Fruit fly (Drosophila melanogaster) whole organism, prepupa: ENCODE data around the gene CG43339.
A peak's percentile ranks its signal among the peaks of the same experiment; 100 is the strongest.

ENCODE experiments used
- Blimp-1 ChIP-seq: fragments of 200-800 bp; sonication (Bioruptor generic); optimal IDR thresholded peaks from 3 replicates; lab custom pipeline; 2017; ENCODE audit warnings: missing biosample characterization, missing genetic modification characterization, mild to moderate bottlenecking, moderate library complexity, missing genetic modification reagents
- CG10631 ChIP-seq: fragments of 200-800 bp; sonication (Bioruptor generic); optimal IDR thresholded peaks from 2 replicates; lab custom pipeline; 2016; ENCODE audit warnings: missing biosample characterization, missing genetic modification characterization
- CG11762 ChIP-seq: fragments of 200-800 bp; sonication (Bioruptor generic); optimal IDR thresholded peaks from 3 replicates; lab custom pipeline; 2016; ENCODE audit warnings: missing biosample characterization, missing genetic modification characterization; ENCODE audit not compliant: insufficient read depth
- CG11902 ChIP-seq: fragments of 200-800 bp; sonication (Bioruptor generic); optimal IDR thresholded peaks from 3 replicates; lab custom pipeline; 2016; ENCODE audit warnings: missing biosample characterization, missing genetic modification characterization
- CG15336 ChIP-seq: fragments of 200-800 bp; sonication (Bioruptor generic); IDR thresholded peaks from 2 replicates; pipeline ENCODE4 v1.3.6; 2022; ENCODE audit warnings: missing biosample characterization, missing genetic modification characterization
- CG16779 ChIP-seq: fragments of 200-800 bp; sonication (Bioruptor generic); optimal IDR thresholded peaks from 3 replicates; lab custom pipeline; 2017; ENCODE audit warnings: missing biosample characterization, mild to moderate bottlenecking, missing genetic modification characterization
- CG3032 ChIP-seq: fragments of 200-800 bp; optimal IDR thresholded peaks from 2 replicates; lab custom pipeline; 2019; ENCODE audit warnings: missing biosample characterization, mild to moderate bottlenecking, missing genetic modification characterization, moderate library complexity
- CG31627 ChIP-seq: fragments of 200-800 bp; sonication (Bioruptor generic); optimal IDR thresholded peaks from 3 replicates; lab custom pipeline; 2016; ENCODE audit warnings: missing biosample characterization, missing genetic modification characterization
- CG32006 ChIP-seq: fragments of 200-800 bp; sonication (Bioruptor generic); optimal IDR thresholded peaks from 3 replicates; lab custom pipeline; 2017; ENCODE audit warnings: missing biosample characterization, mild to moderate bottlenecking, missing genetic modification characterization
- CG34406 ChIP-seq: fragments of 200-800 bp; sonication (Bioruptor generic); optimal IDR thresholded peaks from 3 replicates; lab custom pipeline; 2016; ENCODE audit warnings: missing biosample characterization, missing genetic modification characterization
- CG3919 ChIP-seq: fragments of 200-800 bp; sonication (Bioruptor generic); optimal IDR thresholded peaks from 3 replicates; lab custom pipeline; 2016; ENCODE audit warnings: missing biosample characterization, missing genetic modification characterization
- CG4318 ChIP-seq: fragments of 200-800 bp; sonication (Bioruptor generic); optimal IDR thresholded peaks from 3 replicates; lab custom pipeline; 2017; ENCODE audit warnings: missing biosample characterization, mild to moderate bottlenecking, missing genetic modification characterization
- CG6163 ChIP-seq: fragments of 200-800 bp; sonication (Bioruptor generic); IDR thresholded peaks from 3 replicates; pipeline ENCODE4 v1.3.6; 2022; ENCODE audit warnings: missing biosample characterization, missing genetic modification characterization
- CG6792 ChIP-seq: fragments of 200-800 bp; sonication (Bioruptor generic); optimal IDR thresholded peaks from 3 replicates; lab custom pipeline; 2016; ENCODE audit warnings: missing biosample characterization, missing genetic modification characterization
- CG6854 ChIP-seq: fragments of 200-800 bp; sonication (Bioruptor generic); optimal IDR thresholded peaks from 2 replicates; lab custom pipeline; 2017; ENCODE audit warnings: missing biosample characterization, mild to moderate bottlenecking, missing genetic modification characterization
- CG8632 ChIP-seq: fragments of 200-800 bp; sonication (Bioruptor generic); optimal IDR thresholded peaks from 3 replicates; lab custom pipeline; 2016; ENCODE audit warnings: missing biosample characterization, missing genetic modification characterization
- Eip78C ChIP-seq: fragments of 200-800 bp; sonication (Bioruptor generic); peaks from one replicate; lab custom pipeline; 2016; ENCODE audit warnings: missing biosample characterization, missing genetic modification characterization
- Eip93F ChIP-seq: fragments of 200-800 bp; sonication (Bioruptor generic); optimal IDR thresholded peaks from 2 replicates; lab custom pipeline; 2016; ENCODE audit warnings: missing biosample characterization, mild to moderate bottlenecking, missing genetic modification characterization
- Ets21C ChIP-seq: fragments of 200-800 bp; sonication (Bioruptor generic); optimal IDR thresholded peaks from 3 replicates; lab custom pipeline; 2016; ENCODE audit warnings: missing biosample characterization, missing genetic modification characterization
- Ets96B ChIP-seq: fragments of 200-800 bp; optimal IDR thresholded peaks from 2 replicates; lab custom pipeline; 2019; ENCODE audit warnings: missing biosample characterization, mild to moderate bottlenecking, missing genetic modification characterization, moderate library complexity
- Hr38 ChIP-seq: sonication (Bioruptor generic); optimal IDR thresholded peaks from 2 replicates; lab custom pipeline; 2016; ENCODE audit warnings: missing biosample characterization, missing genetic modification characterization
- Hr39 ChIP-seq: fragments of 200-800 bp; sonication (Bioruptor generic); optimal IDR thresholded peaks from 2 replicates; lab custom pipeline; 2016; ENCODE audit warnings: missing biosample characterization, missing genetic modification characterization
- Hr4 ChIP-seq: fragments of 200-800 bp; sonication (Bioruptor generic); optimal IDR thresholded peaks from 3 replicates; lab custom pipeline; 2016; ENCODE audit warnings: missing biosample characterization, missing genetic modification characterization
- Lpt ChIP-seq: fragments of 200-800 bp; sonication (Bioruptor generic); optimal IDR thresholded peaks from 3 replicates; lab custom pipeline; 2016; ENCODE audit warnings: missing biosample characterization, missing genetic modification characterization
- Met ChIP-seq: fragments of 200-800 bp; sonication (Bioruptor generic); optimal IDR thresholded peaks from 3 replicates; lab custom pipeline; 2016; ENCODE audit warnings: missing biosample characterization, missing genetic modification characterization
- Smox ChIP-seq: fragments of 200-800 bp; sonication (Bioruptor generic); optimal IDR thresholded peaks from 3 replicates; lab custom pipeline; 2016; ENCODE audit warnings: missing biosample characterization, missing genetic modification characterization
- Sox14 ChIP-seq: fragments of 200-800 bp; sonication (Bioruptor generic); optimal IDR thresholded peaks from 3 replicates; lab custom pipeline; 2016; ENCODE audit warnings: missing biosample characterization, missing genetic modification characterization
- Sox15 ChIP-seq: fragments of 200-800 bp; sonication (Bioruptor generic); optimal IDR thresholded peaks from 3 replicates; lab custom pipeline; 2016; ENCODE audit warnings: missing biosample characterization, missing genetic modification characterization
- achi ChIP-seq: fragments of 200-800 bp; sonication (Bioruptor generic); optimal IDR thresholded peaks from 3 replicates; lab custom pipeline; 2016; ENCODE audit warnings: missing biosample characterization, missing genetic modification characterization
- acj6 ChIP-seq: fragments of 200-800 bp; sonication (Bioruptor generic); optimal IDR thresholded peaks from 3 replicates; lab custom pipeline; 2016; ENCODE audit warnings: missing biosample characterization, missing genetic modification characterization
- cyc ChIP-seq: fragments of 200-800 bp; sonication (Bioruptor generic); optimal IDR thresholded peaks from 3 replicates; lab custom pipeline; 2016; ENCODE audit warnings: missing biosample characterization, missing genetic modification characterization
- dsx ChIP-seq: fragments of 200-800 bp; optimal IDR thresholded peaks from 3 replicates; lab custom pipeline; 2019; ENCODE audit warnings: missing biosample characterization, mild to moderate bottlenecking, missing genetic modification characterization, moderate library complexity; ENCODE audit not compliant: poor library complexity, severe bottlenecking
- eg ChIP-seq: fragments of 200-800 bp; sonication (Bioruptor generic); IDR thresholded peaks from 3 replicates; pipeline ENCODE4 v1.3.6; 2022; ENCODE audit warnings: missing biosample characterization, missing genetic modification characterization
- esn ChIP-seq: fragments of 200-800 bp; sonication (Bioruptor generic); optimal IDR thresholded peaks from 2 replicates; lab custom pipeline; 2016; ENCODE audit warnings: missing biosample characterization, mild to moderate bottlenecking, missing genetic modification characterization, moderate library complexity
- fd59A ChIP-seq: fragments of 200-800 bp; sonication (Bioruptor generic); optimal IDR thresholded peaks from 2 replicates; lab custom pipeline; 2017; ENCODE audit warnings: missing biosample characterization, mild to moderate bottlenecking, missing genetic modification characterization, missing genetic modification reagents
- fd85E ChIP-seq: fragments of 200-800 bp; sonication (Bioruptor generic); optimal IDR thresholded peaks from 3 replicates; lab custom pipeline; 2016; ENCODE audit warnings: missing biosample characterization, missing genetic modification characterization
- net ChIP-seq: fragments of 200-800 bp; sonication (Bioruptor generic); optimal IDR thresholded peaks from 3 replicates; lab custom pipeline; 2016; ENCODE audit warnings: missing biosample characterization, missing genetic modification characterization
- pdm3 ChIP-seq: fragments of 200-800 bp; sonication (Bioruptor generic); optimal IDR thresholded peaks from 3 replicates; lab custom pipeline; 2016; ENCODE audit warnings: missing biosample characterization, missing genetic modification characterization
- spab ChIP-seq: fragments of 200-800 bp; sonication (Bioruptor generic); optimal IDR thresholded peaks from 2 replicates; lab custom pipeline; 2017; ENCODE audit warnings: missing biosample characterization, mild to moderate bottlenecking, missing genetic modification characterization, missing genetic modification reagents
- ss ChIP-seq, 2 experiments: fragments of 200-800 bp; sonication (Bioruptor generic); optimal IDR thresholded peaks; 2 replicates in 1 of 2; 3 replicates in 1 of 2; lab custom pipeline; 2017 to 2018; ENCODE audit warnings: mild to moderate bottlenecking in 2 of 2, missing biosample characterization in 2 of 2, missing genetic modification characterization in 2 of 2, moderate library complexity in 1 of 2
- svp ChIP-seq: fragments of 200-800 bp; sonication (Bioruptor generic); peaks from one replicate; lab custom pipeline; 2016; ENCODE audit warnings: missing biosample characterization, missing genetic modification characterization
- topi ChIP-seq: fragments of 200-800 bp; sonication (Bioruptor generic); optimal IDR thresholded peaks from 3 replicates; lab custom pipeline; 2016; ENCODE audit warnings: missing biosample characterization, missing genetic modification characterization
- vri ChIP-seq: fragments of 200-800 bp; sonication (Bioruptor generic); optimal IDR thresholded peaks from 3 replicates; lab custom pipeline; 2016; ENCODE audit warnings: missing biosample characterization, mild to moderate bottlenecking, missing genetic modification characterization

The CG43339 gene

dm6 chr2L:18663395-18663794 lies 9.7 kb downstream of the CG43339 start (continued):
- TF ChIP-seq CG6854 (GFP tag; lab: Kevin White, UChicago) (no peak), Sox15 (GFP tag; lab: Kevin White, UChicago) (no peak), Smox (GFP tag; lab: Kevin White, UChicago) (peak; percentile 14), Lpt (GFP tag; lab: Kevin White, UChicago) (peak; percentile 25), Met (GFP tag; lab: Kevin White, UChicago) (peak; percentile 32), cyc (GFP tag; lab: Kevin White, UChicago) (no peak), Blimp-1 (GFP tag; lab: Kevin White, UChicago) (no peak), Ets96B (tag; lab: Kevin White, UChicago) (no peak), dsx (GFP tag; lab: Kevin White, UChicago) (no peak), Eip78C (GFP tag; lab: Kevin White, UChicago) (peak; percentile 74), pdm3 (GFP tag; lab: Kevin White, UChicago) (peak; percentile 22), Hr4 (GFP tag; lab: Kevin White, UChicago) (peak; percentile 56), Sox14 (GFP tag; lab: Kevin White, UChicago) (peak; percentile 19), Hr39 (GFP tag; lab: Kevin White, UChicago) (no peak), achi (GFP tag; lab: Kevin White, UChicago) (no peak), Ets21C (no peak), esn (GFP tag; lab: Kevin White, UChicago) (peak; percentile 39), CG8632 (GFP tag; lab: Kevin White, UChicago) (no peak), CG6163 (GFP tag; lab: Robert Waterston, UW) (peak; percentile 52; the same call in 2 of the 3 replicates), topi (GFP tag; lab: Kevin White, UChicago) (peak; percentile 14), acj6 (GFP tag; lab: Kevin White, UChicago) (peak; percentile 7), Hr38 (no peak)
- TF ChIP-seq, all 60 proteins: peak for 26

- TF ChIP-seq Eip78C (GFP tag; lab: Kevin White, UChicago) = peak; percentile 61
- TF ChIP-seq Eip93F (GFP tag; lab: Kevin White, UChicago) = no peak
- TF ChIP-seq CG31627 (GFP tag; lab: Kevin White, UChicago) = no peak
- no peak for TF ChIP-seq CG3032
- TF ChIP-seq Hr4 (GFP tag; lab: Kevin White, UChicago) = peak; percentile 1
These were observed 15.0 kb downstream of the CG43339 start for dm6 chr2L:18658108-18658507.

- TF ChIP-seq Sox14 (GFP tag; lab: Kevin White, UChicago) = no peak
- peak; percentile 20 for TF ChIP-seq Eip78C (GFP tag; lab: Kevin White, UChicago)
- peak; percentile 25 for TF ChIP-seq svp (GFP tag; lab: Kevin White, UChicago)
- TF ChIP-seq CG32006 (GFP tag; lab: Kevin White, UChicago) = peak; percentile 6
- peak; percentile 22; the same call in 1 of the 3 replicates for TF ChIP-seq eg
These were observed 16.3 kb downstream of the CG43339 start for dm6 chr2L:18656691-18657237.

dm6 chr2L:18653328-18653675 lies 19.8 kb downstream of the CG43339 start:
- TF ChIP-seq ss (GFP tag; optimal IDR thresholded peaks at IDR 0.05; lab: Kevin White, UChicago) = peak; percentile 62 to 73
- peak; percentile 61 for TF ChIP-seq CG8632 (GFP tag; lab: Kevin White, UChicago)
- TF ChIP-seq esn (GFP tag; lab: Kevin White, UChicago) = peak; percentile 90
- TF ChIP-seq fd59A = peak; percentile 70
- TF ChIP-seq CG16779 (tag; lab: Kevin White, UChicago) = no peak
- peak; percentile 70 for TF ChIP-seq Sox15 (GFP tag; lab: Kevin White, UChicago)
- peak; percentile 78 for TF ChIP-seq CG10631 (GFP tag; lab: Kevin White, UChicago)
- TF ChIP-seq CG34406 (GFP tag; lab: Kevin White, UChicago) = peak; percentile 82
- TF ChIP-seq Blimp-1 (GFP tag; lab: Kevin White, UChicago) = peak; percentile 60
- peak; percentile 78 for TF ChIP-seq net
- peak; percentile 75 for TF ChIP-seq CG11762 (GFP tag; lab: Kevin White, UChicago)
- peak; percentile 68; the same call in 1 of the 2 replicates for TF ChIP-seq CG15336
- peak; percentile 78 for TF ChIP-seq CG11902 (GFP tag; lab: Kevin White, UChicago)
- TF ChIP-seq CG6792 (GFP tag; lab: Kevin White, UChicago) = peak; percentile 76
- peak; percentile 86 for TF ChIP-seq vri (GFP tag; lab: Kevin White, UChicago)
- peak; percentile 79 for TF ChIP-seq spab (GFP tag; lab: Kevin White, UChicago)
- TF ChIP-seq eg = peak; percentile 72; the same call in 2 of the 3 replicates
- TF ChIP-seq fd85E (GFP tag; lab: Kevin White, UChicago) = no peak
- TF ChIP-seq CG4318 = peak; percentile 29
- TF ChIP-seq CG6854 (GFP tag; lab: Kevin White, UChicago) = no peak
- peak; percentile 83 for TF ChIP-seq CG31627 (GFP tag; lab: Kevin White, UChicago)
- TF ChIP-seq Eip93F (GFP tag; lab: Kevin White, UChicago) = peak; percentile 61
- TF ChIP-seq CG3919 (GFP tag; lab: Kevin White, UChicago) = peak; percentile 86
- TF ChIP-seq Smox (GFP tag; lab: Kevin White, UChicago) = peak; percentile 92
- peak; percentile 97 for TF ChIP-seq svp (GFP tag; lab: Kevin White, UChicago)
- TF ChIP-seq topi (GFP tag; lab: Kevin White, UChicago) = peak; percentile 95
